Worm (Caenorhabditis elegans) whole organism, early embryonic: ENCODE data around the gene F52B10.3.

Experiments
- B0310.2 ChIP-seq: sonication (generic microtip); optimal IDR thresholded peaks from 2 replicates; lab custom pipeline; 2016; ENCODE audit warnings: mild to moderate bottlenecking, missing genetic modification characterization, missing compliant biosample characterization
- F13C5.2 ChIP-seq: sonication (generic microtip); optimal IDR thresholded peaks from 2 replicates; lab custom pipeline; 2017; ENCODE audit warnings: mild to moderate bottlenecking, missing genetic modification characterization, inconsistent platforms, missing compliant biosample characterization
- aly-1 ChIP-seq: sonication (generic microtip); optimal IDR thresholded peaks from 2 replicates; lab custom pipeline; 2016; ENCODE audit warnings: missing genetic modification characterization, missing compliant biosample characterization
- ama-1 ChIP-seq: fragments of 150-350 bp; optimal IDR thresholded peaks from 2 replicates; lab custom pipeline; 2014
- ceh-13 ChIP-seq: fragments of 200-800 bp; sonication (Bioruptor generic); optimal IDR thresholded peaks from 2 replicates; lab custom pipeline; 2018; ENCODE audit warnings: mild to moderate bottlenecking, missing genetic modification characterization, missing compliant biosample characterization
- ceh-36 ChIP-seq: sonication (generic microtip); optimal IDR thresholded peaks from 2 replicates; lab custom pipeline; 2016; ENCODE audit warnings: missing genetic modification characterization, inconsistent platforms, missing compliant biosample characterization
- ets-7 ChIP-seq: sonication (generic microtip); optimal IDR thresholded peaks from 2 replicates; lab custom pipeline; 2016; ENCODE audit warnings: missing genotype, missing genetic modification characterization, missing compliant biosample characterization
- flt-1 ChIP-seq: fragments of 200-800 bp; sonication (Bioruptor generic); IDR thresholded peaks from 2 replicates; pipeline ENCODE4 v1.3.6; 2022; ENCODE audit warnings: missing genetic modification characterization, missing compliant biosample characterization
- hmbx-1 ChIP-seq: sonication (generic microtip); optimal IDR thresholded peaks from 2 replicates; lab custom pipeline; 2016; ENCODE audit warnings: mild to moderate bottlenecking, missing genetic modification characterization, missing compliant biosample characterization
- hmg-4 ChIP-seq: fragments of 200-800 bp; sonication (Bioruptor generic); optimal IDR thresholded peaks from 2 replicates; lab custom pipeline; 2018; ENCODE audit warnings: mild to moderate bottlenecking, missing genetic modification characterization, missing compliant biosample characterization
- hnd-1 ChIP-seq: sonication (generic microtip); optimal IDR thresholded peaks from 2 replicates; lab custom pipeline; 2016; ENCODE audit warnings: missing genetic modification characterization, missing compliant biosample characterization
- pes-1 ChIP-seq: fragments of 200-800 bp; sonication (Bioruptor generic); IDR thresholded peaks from 2 replicates; pipeline ENCODE4 v1.3.6; 2022; ENCODE audit warnings: missing genetic modification reagents, missing genetic modification characterization, missing compliant biosample characterization
- scrt-1 ChIP-seq: fragments of 200-800 bp; sonication (Bioruptor generic); IDR thresholded peaks from 2 replicates; pipeline ENCODE4 v1.3.6; 2022; ENCODE audit warnings: missing genetic modification characterization, missing compliant biosample characterization
- sea-1 ChIP-seq: fragments of 200-800 bp; sonication (Bioruptor generic); conservative IDR thresholded peaks from 2 replicates; pipeline ENCODE4 v1.3.6; 2022; ENCODE audit warnings: missing genetic modification characterization, missing compliant biosample characterization
- tbx-11 ChIP-seq: fragments of 200-800 bp; sonication (Bioruptor generic); IDR thresholded peaks from 2 replicates; pipeline ENCODE4 v1.3.6; 2022; ENCODE audit warnings: missing genetic modification characterization, missing compliant biosample characterization
- tbx-37 ChIP-seq: fragments of 200-800 bp; sonication (Bioruptor generic); conservative IDR thresholded peaks from 2 replicates; pipeline ENCODE4 v1.3.6; 2022; ENCODE audit warnings: missing genetic modification reagents, missing genetic modification characterization, missing compliant biosample characterization
- tra-4 ChIP-seq: sonication (generic microtip); optimal IDR thresholded peaks from 2 replicates; lab custom pipeline; 2017; ENCODE audit warnings: missing genetic modification characterization, missing compliant biosample characterization

Gene F52B10.3

ce11 chrX:2920456-2920855, 22.3 kb upstream of the F52B10.3 start:
- TF ChIP-seq hmg-4 (GFP tag; lab: Kevin White, UChicago) (no peak), pes-1 (GFP tag; lab: Robert Waterston, UW) (no peak), ets-7 (tag; lab: Kevin White, UChicago) (no peak), tra-4 (tag; lab: Kevin White, UChicago) (no peak), scrt-1 (GFP tag; lab: Robert Waterston, UW) (no peak), hnd-1 (no peak), hmbx-1 (no peak), B0310.2 (tag; lab: Kevin White, UChicago) (no peak)

- TF ChIP-seq hmbx-1: no peak
- no peak for TF ChIP-seq ets-7 (tag; lab: Kevin White, UChicago)
- TF ChIP-seq hmg-4 (GFP tag; lab: Kevin White, UChicago): no peak
- TF ChIP-seq flt-1 (GFP tag; lab: Robert Waterston, UW): no peak
- TF ChIP-seq hnd-1: no peak
- TF ChIP-seq ceh-13 (GFP tag; lab: Kevin White, UChicago): no peak
Observed at ce11 chrX:2919488-2919887, 21.3 kb upstream of the F52B10.3 start.

ce11 chrX:2912689-2913088, 14.5 kb upstream of the F52B10.3 start:
- TF ChIP-seq hnd-1 (no peak), F13C5.2 (no peak), ama-1 (lab: Kevin White, UChicago) (no peak), tbx-37 (GFP tag; lab: Robert Waterston, UW) (no peak), aly-1 (tag; lab: Kevin White, UChicago) (no peak), ets-7 (tag; lab: Kevin White, UChicago) (no peak), sea-1 (GFP tag; lab: Robert Waterston, UW) (no peak), B0310.2 (tag; lab: Kevin White, UChicago) (no peak), ceh-36 (tag; lab: Kevin White, UChicago) (no peak), scrt-1 (GFP tag; lab: Robert Waterston, UW) (no peak), hmg-4 (GFP tag; lab: Kevin White, UChicago) (no peak), hmbx-1 (no peak), ceh-13 (GFP tag; lab: Kevin White, UChicago) (no peak), pes-1 (GFP tag; lab: Robert Waterston, UW) (no peak), flt-1 (GFP tag; lab: Robert Waterston, UW) (no peak), tbx-11 (GFP tag; lab: Robert Waterston, UW) (no peak), tra-4 (tag; lab: Kevin White, UChicago) (no peak)

- no peak for TF ChIP-seq ama-1 (lab: Kevin White, UChicago)
- TF ChIP-seq hmg-4 (GFP tag; lab: Kevin White, UChicago): no peak
- TF ChIP-seq tra-4 (tag; lab: Kevin White, UChicago): no peak
- TF ChIP-seq hmbx-1: no peak
- no peak for TF ChIP-seq B0310.2 (tag; lab: Kevin White, UChicago)
- no peak for TF ChIP-seq tbx-37 (GFP tag; lab: Robert Waterston, UW)
- no peak for TF ChIP-seq aly-1 (tag; lab: Kevin White, UChicago)
- no peak for TF ChIP-seq flt-1 (GFP tag; lab: Robert Waterston, UW)
Observed at ce11 chrX:2909227-2909626, 11.1 kb upstream of the F52B10.3 start, which contains the start of gene nmy-1. Gene nmy-1 (plus strand): TSS chrX:2909527.

- peak; percentile 58 for TF ChIP-seq hmg-4 (GFP tag; lab: Kevin White, UChicago)
- 0 out of 2 replicates have a peak, but pooled peaks have one; percentile 20 for TF ChIP-seq flt-1 (GFP tag; lab: Robert Waterston, UW)
- TF ChIP-seq hnd-1: no peak
- no peak for TF ChIP-seq hmbx-1
- no peak for TF ChIP-seq ceh-36 (tag; lab: Kevin White, UChicago)
Observed at ce11 chrX:2907296-2907873, 9.2 kb upstream of the F52B10.3 start.

ce11 chrX:2906062-2906732, 8.0 kb upstream of the F52B10.3 start:
- no peak for TF ChIP-seq aly-1 (tag; lab: Kevin White, UChicago)
- TF ChIP-seq hnd-1: no peak
- no peak for TF ChIP-seq pes-1 (GFP tag; lab: Robert Waterston, UW)
- no peak for TF ChIP-seq ama-1 (lab: Kevin White, UChicago)
- TF ChIP-seq tbx-37 (GFP tag; lab: Robert Waterston, UW): no peak
- TF ChIP-seq flt-1 (GFP tag; lab: Robert Waterston, UW): no peak
- TF ChIP-seq sea-1 (GFP tag; lab: Robert Waterston, UW): no peak
- no peak for TF ChIP-seq B0310.2 (tag; lab: Kevin White, UChicago)
- TF ChIP-seq scrt-1 (GFP tag; lab: Robert Waterston, UW): no peak

- TF ChIP-seq F13C5.2: no peak
- TF ChIP-seq scrt-1 (GFP tag; lab: Robert Waterston, UW): no peak
- TF ChIP-seq flt-1 (GFP tag; lab: Robert Waterston, UW): no peak
- no peak for TF ChIP-seq hnd-1
- no peak for TF ChIP-seq ceh-13 (GFP tag; lab: Kevin White, UChicago)
- TF ChIP-seq B0310.2 (tag; lab: Kevin White, UChicago): no peak
- TF ChIP-seq aly-1 (tag; lab: Kevin White, UChicago): no peak
- TF ChIP-seq ama-1 (lab: Kevin White, UChicago): no peak
- no peak for TF ChIP-seq pes-1 (GFP tag; lab: Robert Waterston, UW)
- no peak for TF ChIP-seq sea-1 (GFP tag; lab: Robert Waterston, UW)
- no peak for TF ChIP-seq tbx-11 (GFP tag; lab: Robert Waterston, UW)
- no peak for TF ChIP-seq hmbx-1
- TF ChIP-seq tra-4 (tag; lab: Kevin White, UChicago): no peak
- TF ChIP-seq tbx-37 (GFP tag; lab: Robert Waterston, UW): no peak
- no peak for TF ChIP-seq hmg-4 (GFP tag; lab: Kevin White, UChicago)
- TF ChIP-seq ceh-36 (tag; lab: Kevin White, UChicago): no peak
- TF ChIP-seq ets-7 (tag; lab: Kevin White, UChicago): no peak
Observed at ce11 chrX:2903715-2904419, 5.7 kb upstream of the F52B10.3 start.
